Fruit fly (Drosophila melanogaster) whole organism, embryonic: ENCODE results near the gene CG7991.

Experiments used
- Antp ChIP-seq: fragments of 200-800 bp; sonication (Bioruptor generic); optimal IDR thresholded peaks from 3 replicates; lab custom pipeline; 2016; ENCODE audit warnings: missing biosample characterization, missing genetic modification characterization
- CG10274 ChIP-seq: fragments of 200-800 bp; sonication (Bioruptor generic); optimal IDR thresholded peaks from 3 replicates; lab custom pipeline; 2017; ENCODE audit warnings: missing biosample characterization, mild to moderate bottlenecking, missing genetic modification characterization
- CG10565 ChIP-seq: fragments of 200-800 bp; sonication (Bioruptor generic); optimal IDR thresholded peaks from 3 replicates; lab custom pipeline; 2016; ENCODE audit warnings: missing biosample characterization, mild to moderate bottlenecking, missing genetic modification characterization
- CG10959 ChIP-seq: fragments of 200-800 bp; sonication (Bioruptor generic); IDR thresholded peaks from 2 replicates; pipeline ENCODE4 v1.3.6; 2022; ENCODE audit warnings: missing biosample characterization, missing genetic modification characterization
- CG11456 ChIP-seq: fragments of 200-800 bp; sonication (Bioruptor generic); IDR thresholded peaks from 3 replicates; pipeline ENCODE4 v1.3.6; 2022; ENCODE audit warnings: missing biosample characterization, missing genetic modification characterization
- CG12391 ChIP-seq: fragments of 200-800 bp; sonication (Bioruptor generic); optimal IDR thresholded peaks from 3 replicates; lab custom pipeline; 2018; ENCODE audit warnings: missing biosample characterization, mild to moderate bottlenecking, missing genetic modification characterization, moderate library complexity
- CG12942 ChIP-seq: fragments of 200-800 bp; sonication (Bioruptor generic); optimal IDR thresholded peaks from 3 replicates; lab custom pipeline; 2016; ENCODE audit warnings: missing biosample characterization, missing genetic modification characterization
- CG13296 ChIP-seq: fragments of 200-800 bp; sonication (Bioruptor generic); optimal IDR thresholded peaks from 3 replicates; lab custom pipeline; 2018; ENCODE audit warnings: missing biosample characterization, mild to moderate bottlenecking, missing genetic modification characterization
- CG13775 ChIP-seq: fragments of 200-800 bp; sonication (Bioruptor generic); optimal IDR thresholded peaks from 3 replicates; lab custom pipeline; 2017; ENCODE audit warnings: missing biosample characterization, mild to moderate bottlenecking, missing genetic modification characterization
- CG13894 ChIP-seq: fragments of 200-800 bp; sonication (Bioruptor generic); optimal IDR thresholded peaks from 3 replicates; lab custom pipeline; 2018; ENCODE audit warnings: missing biosample characterization, mild to moderate bottlenecking, missing genetic modification characterization, moderate library complexity
- CG14050 ChIP-seq: fragments of 200-800 bp; sonication (Bioruptor generic); IDR thresholded peaks from 3 replicates; pipeline ENCODE4 v1.3.6; 2022; ENCODE audit warnings: missing biosample characterization, missing genetic modification characterization
- CG14860 ChIP-seq: fragments of 200-800 bp; sonication (Bioruptor generic); IDR thresholded peaks from 3 replicates; pipeline ENCODE4 v1.3.6; 2022; ENCODE audit warnings: missing biosample characterization, missing genetic modification characterization; ENCODE audit not compliant: partially characterized antibody
- CG15601 ChIP-seq: fragments of 200-800 bp; sonication (Bioruptor generic); optimal IDR thresholded peaks from 3 replicates; lab custom pipeline; 2019; ENCODE audit warnings: missing biosample characterization, mild to moderate bottlenecking, missing genetic modification characterization, moderate library complexity
- CG17612 ChIP-seq: fragments of 200-800 bp; sonication (Bioruptor generic); IDR thresholded peaks from 2 replicates; pipeline ENCODE4 v1.3.6; 2022; ENCODE audit warnings: missing biosample characterization, missing genetic modification characterization
- CG17829 ChIP-seq: fragments of 200-800 bp; optimal IDR thresholded peaks from 2 replicates; lab custom pipeline; 2019; ENCODE audit warnings: missing biosample characterization, mild to moderate bottlenecking, missing genetic modification characterization, moderate library complexity
- CG18599 ChIP-seq: fragments of 200-800 bp; sonication (Bioruptor generic); optimal IDR thresholded peaks from 3 replicates; lab custom pipeline; 2017; ENCODE audit warnings: missing biosample characterization, missing genetic modification characterization, mild to moderate bottlenecking, moderate library complexity, missing genetic modification reagents
- CG3838 ChIP-seq: fragments of 200-800 bp; sonication (Bioruptor generic); optimal IDR thresholded peaks from 3 replicates; lab custom pipeline; 2016; ENCODE audit warnings: missing biosample characterization, missing genetic modification characterization
- CG4328 ChIP-seq: fragments of 200-800 bp; sonication (Bioruptor generic); optimal IDR thresholded peaks from 3 replicates; lab custom pipeline; 2017; ENCODE audit warnings: missing biosample characterization, missing genetic modification reagents, missing genetic modification characterization
- CG4404 ChIP-seq: fragments of 200-800 bp; sonication (Bioruptor generic); IDR thresholded peaks from 2 replicates; pipeline ENCODE4 v1.3.6; 2022; ENCODE audit warnings: missing biosample characterization, missing genetic modification characterization
- CG4424 ChIP-seq: fragments of 200-800 bp; sonication (Bioruptor generic); optimal IDR thresholded peaks from 3 replicates; lab custom pipeline; 2016; ENCODE audit warnings: missing biosample characterization, missing genetic modification characterization
- CG4707 ChIP-seq: fragments of 200-800 bp; sonication (Bioruptor generic); optimal IDR thresholded peaks from 2 replicates; lab custom pipeline; 2018; ENCODE audit warnings: missing biosample characterization, mild to moderate bottlenecking, missing genetic modification characterization, moderate library complexity
- CG6791 ChIP-seq: fragments of 200-800 bp; sonication (Bioruptor generic); IDR thresholded peaks from 3 replicates; pipeline ENCODE4 v1.3.6; 2022; ENCODE audit warnings: missing biosample characterization, missing genetic modification characterization; ENCODE audit not compliant: partially characterized antibody
- CG8765 ChIP-seq: fragments of 200-800 bp; sonication (Bioruptor generic); IDR thresholded peaks from 2 replicates; pipeline ENCODE4 v1.3.6; 2022; ENCODE audit warnings: missing biosample characterization, missing genetic modification characterization
- Camta ChIP-seq: fragments of 200-800 bp; sonication (Bioruptor generic); optimal IDR thresholded peaks from 2 replicates; lab custom pipeline; 2016; ENCODE audit warnings: missing biosample characterization, missing genetic modification characterization
- D19A ChIP-seq: fragments of 200-800 bp; optimal IDR thresholded peaks from 3 replicates; lab custom pipeline; 2019; ENCODE audit warnings: missing biosample characterization, mild to moderate bottlenecking, missing genetic modification characterization, moderate library complexity
- Dek ChIP-seq: fragments of 200-800 bp; sonication (Bioruptor generic); optimal IDR thresholded peaks from 3 replicates; lab custom pipeline; 2019; ENCODE audit warnings: missing biosample characterization, mild to moderate bottlenecking, missing genetic modification characterization, moderate library complexity
- Dll ChIP-seq: fragments of 200-800 bp; sonication (Bioruptor generic); IDR thresholded peaks from 4 replicates; pipeline ENCODE4 v1.3.6; 2022; ENCODE audit warnings: missing biosample characterization, missing genetic modification characterization; ENCODE audit not compliant: partially characterized antibody
- Doc2 ChIP-seq: fragments of 200-800 bp; sonication (Bioruptor generic); IDR thresholded peaks from 2 replicates; pipeline ENCODE4 v1.3.6; 2022; ENCODE audit warnings: missing biosample characterization, missing genetic modification characterization
- ERR ChIP-seq: fragments of 200-800 bp; sonication (Bioruptor generic); optimal IDR thresholded peaks from 2 replicates; lab custom pipeline; 2016; ENCODE audit warnings: missing biosample characterization, missing genetic modification characterization
- Elba2 ChIP-seq: fragments of 200-800 bp; sonication (Bioruptor generic); optimal IDR thresholded peaks from 3 replicates; lab custom pipeline; 2016; ENCODE audit warnings: missing biosample characterization, missing genetic modification characterization
- Gsc ChIP-seq: fragments of 200-800 bp; sonication (Bioruptor generic); IDR thresholded peaks from 2 replicates; pipeline ENCODE4 v1.3.6; 2022; ENCODE audit warnings: missing biosample characterization, missing genetic modification characterization
- HHEX ChIP-seq: fragments of 200-800 bp; sonication (Bioruptor generic); optimal IDR thresholded peaks from 3 replicates; lab custom pipeline; 2017; ENCODE audit warnings: missing biosample characterization, mild to moderate bottlenecking, missing genetic modification characterization, missing genetic modification reagents
- Hr3 ChIP-seq: fragments of 200-800 bp; sonication (Bioruptor generic); optimal IDR thresholded peaks from 3 replicates; lab custom pipeline; 2016; ENCODE audit warnings: missing biosample characterization, missing genetic modification characterization
- NfI ChIP-seq: fragments of 200-800 bp; sonication (Bioruptor generic); optimal IDR thresholded peaks from 3 replicates; lab custom pipeline; 2018; ENCODE audit warnings: missing biosample characterization, mild to moderate bottlenecking, missing genetic modification characterization, moderate library complexity
- Pdp1 ChIP-seq, 2 experiments: fragments of 200-800 bp; sonication (Bioruptor generic); optimal IDR thresholded peaks; 3 replicates each; lab custom pipeline; 2016; ENCODE audit warnings: missing biosample characterization in 2 of 2, missing genetic modification characterization in 2 of 2, mild to moderate bottlenecking in 1 of 2, moderate library complexity in 1 of 2
- Rfx ChIP-seq: fragments of 200-800 bp; sonication (Bioruptor generic); IDR thresholded peaks from 2 replicates; pipeline ENCODE4 v1.3.6; 2022; ENCODE audit warnings: missing biosample characterization, missing genetic modification characterization
- Sry-δ ChIP-seq: fragments of 200-800 bp; sonication (Bioruptor generic); optimal IDR thresholded peaks from 2 replicates; lab custom pipeline; 2016; ENCODE audit warnings: missing biosample characterization, missing genetic modification characterization
- ac ChIP-seq: fragments of 200-800 bp; sonication (Bioruptor generic); optimal IDR thresholded peaks from 3 replicates; lab custom pipeline; 2017; ENCODE audit warnings: missing biosample characterization, mild to moderate bottlenecking, missing genetic modification characterization
- bbx ChIP-seq: fragments of 200-800 bp; sonication (Bioruptor generic); IDR thresholded peaks from 2 replicates; pipeline ENCODE4 v1.3.6; 2022; ENCODE audit warnings: missing biosample characterization, missing genetic modification characterization; ENCODE audit not compliant: partially characterized antibody
- cas ChIP-seq: fragments of 200-800 bp; sonication (Bioruptor generic); IDR thresholded peaks from 2 replicates; pipeline ENCODE4 v1.3.6; 2022; ENCODE audit warnings: missing biosample characterization, missing genetic modification characterization
- chif ChIP-seq, 2 experiments: fragments of 200-800 bp; sonication (Bioruptor generic); optimal IDR thresholded peaks; 3 replicates each; lab custom pipeline; 2016; ENCODE audit warnings: missing biosample characterization in 2 of 2, missing genetic modification characterization in 2 of 2
- dan ChIP-seq: fragments of 200-800 bp; sonication (Bioruptor generic); IDR thresholded peaks from 2 replicates; pipeline ENCODE4 v1.3.6; 2022; ENCODE audit warnings: missing biosample characterization, missing genetic modification characterization
- dm ChIP-seq: fragments of 200-800 bp; sonication (Bioruptor generic); optimal IDR thresholded peaks from 3 replicates; lab custom pipeline; 2016; ENCODE audit warnings: missing biosample characterization, missing genetic modification characterization
- ftz-f1 ChIP-seq: fragments of 200-800 bp; sonication (Bioruptor generic); optimal IDR thresholded peaks from 2 replicates; lab custom pipeline; 2016; ENCODE audit warnings: missing biosample characterization, missing genetic modification characterization
- lab ChIP-seq: fragments of 200-800 bp; sonication (Bioruptor generic); optimal IDR thresholded peaks from 3 replicates; lab custom pipeline; 2017; ENCODE audit warnings: missing biosample characterization, missing genetic modification characterization, mild to moderate bottlenecking, moderate library complexity, missing genetic modification reagents
- mam ChIP-seq: fragments of 200-800 bp; sonication (Bioruptor generic); optimal IDR thresholded peaks from 3 replicates; lab custom pipeline; 2016; ENCODE audit warnings: missing biosample characterization, missing genetic modification characterization
- odd ChIP-seq: fragments of 200-800 bp; sonication (Bioruptor generic); optimal IDR thresholded peaks from 2 replicates; lab custom pipeline; 2017; ENCODE audit warnings: missing biosample characterization, mild to moderate bottlenecking, missing genetic modification characterization
- schlank ChIP-seq: fragments of 200-800 bp; sonication (Bioruptor generic); optimal IDR thresholded peaks from 2 replicates; lab custom pipeline; 2018; ENCODE audit warnings: missing biosample characterization, mild to moderate bottlenecking, missing genetic modification characterization
- sisA ChIP-seq: fragments of 200-800 bp; sonication (Bioruptor generic); IDR thresholded peaks from 2 replicates; pipeline ENCODE4 v1.3.6; 2022; ENCODE audit warnings: missing biosample characterization, missing genetic modification characterization
- slp2 ChIP-seq: fragments of 200-800 bp; sonication (Bioruptor generic); optimal IDR thresholded peaks from 2 replicates; lab custom pipeline; 2016; ENCODE audit warnings: missing biosample characterization, missing genetic modification characterization
- zfh2 ChIP-seq: fragments of 200-800 bp; sonication (Bioruptor generic); optimal IDR thresholded peaks from 2 replicates; lab custom pipeline; 2016; ENCODE audit warnings: missing biosample characterization, missing genetic modification characterization

The CG7991 gene

dm6 chr3L:1730873-1731272, 56.4 kb downstream of the CG7991 start, which contains the start of gene drpr (continued):
- TF ChIP-seq HHEX (GFP tag; lab: Kevin White, UChicago): peak; percentile 41
- TF ChIP-seq CG13775 (GFP tag; lab: Kevin White, UChicago): peak; percentile 33
- TF ChIP-seq CG14050 (GFP tag; lab: Robert Waterston, UW): no peak
- no peak for TF ChIP-seq Hr3 (GFP tag; lab: Kevin White, UChicago)
- peak; percentile 26 for TF ChIP-seq D19A (tag; lab: Kevin White, UChicago)
- TF ChIP-seq chif (GFP tag; optimal IDR thresholded peaks at IDR 0.05; lab: Kevin White, UChicago): no peak
- peak; percentile 12 for TF ChIP-seq CG3838 (GFP tag; lab: Kevin White, UChicago)
- no peak for TF ChIP-seq dm (GFP tag; lab: Kevin White, UChicago)
- no peak for TF ChIP-seq slp2 (GFP tag; lab: Kevin White, UChicago)
- no peak for TF ChIP-seq CG12942 (GFP tag; lab: Kevin White, UChicago)
- no peak for TF ChIP-seq Dll (GFP tag; lab: Robert Waterston, UW)
- no peak for TF ChIP-seq CG4404 (GFP tag; lab: Robert Waterston, UW)
- no peak for TF ChIP-seq CG4424 (GFP tag; lab: Kevin White, UChicago)
- no peak for TF ChIP-seq CG10959 (GFP tag; lab: Robert Waterston, UW)
- no peak for TF ChIP-seq CG10565 (GFP tag; lab: Kevin White, UChicago)
- peak; percentile 54 for TF ChIP-seq CG4707 (GFP tag; lab: Kevin White, UChicago)
- no peak for TF ChIP-seq ac (GFP tag; lab: Kevin White, UChicago)
- TF ChIP-seq Elba2: no peak
- peak; percentile 26 for TF ChIP-seq CG12391 (tag; lab: Kevin White, UChicago)
- no peak for TF ChIP-seq cas (GFP tag; lab: Robert Waterston, UW)
- peak; percentile 1 for TF ChIP-seq ftz-f1 (GFP tag; lab: Kevin White, UChicago)
- TF ChIP-seq Camta (GFP tag; lab: Kevin White, UChicago): no peak
- TF ChIP-seq Rfx: peak; percentile 10; the same call in 1 of the 2 replicates
- peak; percentile 66 for TF ChIP-seq bbx
- peak; percentile 51 for TF ChIP-seq odd (GFP tag; lab: Kevin White, UChicago)
- no peak for TF ChIP-seq Doc2 (GFP tag; lab: Robert Waterston, UW)
- peak; percentile 11 for TF ChIP-seq CG15601
- no peak for TF ChIP-seq CG10274 (GFP tag; lab: Kevin White, UChicago)
- no peak for TF ChIP-seq Antp (GFP tag; lab: Kevin White, UChicago)
- TF ChIP-seq sisA: no peak
- TF ChIP-seq Sry-δ (GFP tag; lab: Kevin White, UChicago): peak; percentile 32
- peak; percentile 58 for TF ChIP-seq CG17829 (tag; lab: Kevin White, UChicago)
- peak in 1 of 2 experiments; percentile 45 for TF ChIP-seq Pdp1 (GFP tag; optimal IDR thresholded peaks at IDR 0.05; lab: Kevin White, UChicago)
- no peak for TF ChIP-seq schlank (tag; lab: Kevin White, UChicago)
- TF ChIP-seq CG4328 (GFP tag; lab: Kevin White, UChicago): no peak
- no peak for TF ChIP-seq CG18599 (GFP tag; lab: Kevin White, UChicago)
- peak; percentile 37 for TF ChIP-seq CG13296
- peak; percentile 49 for TF ChIP-seq lab (GFP tag; lab: Kevin White, UChicago)
- TF ChIP-seq zfh2: no peak
- TF ChIP-seq mam (GFP tag; lab: Kevin White, UChicago): no peak
- TF ChIP-seq CG13894: no peak
- no peak for TF ChIP-seq CG14860 (GFP tag; lab: Robert Waterston, UW)
- TF ChIP-seq ERR: no peak
- TF ChIP-seq CG8765 (GFP tag; lab: Robert Waterston, UW): no peak
- no peak for TF ChIP-seq CG17612 (GFP tag; lab: Robert Waterston, UW)
- no peak for TF ChIP-seq Dek (tag; lab: Kevin White, UChicago)
- peak; percentile 39 for TF ChIP-seq NfI (GFP tag; lab: Kevin White, UChicago)
- TF ChIP-seq CG11456 (GFP tag; lab: Robert Waterston, UW): no peak
- TF ChIP-seq CG6791 (GFP tag; lab: Robert Waterston, UW): peak; percentile 6; the same call in 1 of the 3 replicates
- TF ChIP-seq Gsc: no peak
- no peak for TF ChIP-seq dan (GFP tag; lab: Robert Waterston, UW)
